Worm (Caenorhabditis elegans) whole organism, L3 larva: Measurements from ENCODE around the gene str-45.

Experiments used
- R02D3.7 ChIP-seq: fragments of 150-350 bp; optimal IDR thresholded peaks from 2 replicates; lab custom pipeline; 2014; ENCODE audit warnings: missing biosample characterization, missing genetic modification characterization
- ZK546.5 ChIP-seq: sonication (generic microtip); optimal IDR thresholded peaks from 2 replicates; lab custom pipeline; 2017; ENCODE audit warnings: missing biosample characterization, missing genetic modification characterization
- aly-2 ChIP-seq: fragments of 150-350 bp; optimal IDR thresholded peaks from 2 replicates; lab custom pipeline; 2014; ENCODE audit warnings: missing biosample characterization, missing genetic modification characterization
- ama-1 ChIP-seq: fragments of 150-350 bp; optimal IDR thresholded peaks from 2 replicates; lab custom pipeline; 2018
- ceh-16 ChIP-seq: sonication (generic microtip); optimal IDR thresholded peaks from 2 replicates; lab custom pipeline; 2017; ENCODE audit warnings: missing biosample characterization, missing genetic modification characterization
- ceh-28 ChIP-seq: fragments of 150-350 bp; optimal IDR thresholded peaks from 2 replicates; lab custom pipeline; 2014; ENCODE audit warnings: missing biosample characterization, missing genetic modification reagents, missing genetic modification characterization
- ceh-82 ChIP-seq: fragments of 150-350 bp; optimal IDR thresholded peaks from 2 replicates; lab custom pipeline; 2014; ENCODE audit warnings: missing biosample characterization, missing genetic modification characterization
- ceh-9 ChIP-seq: sonication (generic microtip); optimal IDR thresholded peaks from 2 replicates; lab custom pipeline; 2018; ENCODE audit warnings: missing biosample characterization, missing genetic modification characterization
- daf-12 ChIP-seq: fragments of 150-350 bp; optimal IDR thresholded peaks from 2 replicates; lab custom pipeline; 2014; ENCODE audit warnings: missing biosample characterization, missing genetic modification reagents, missing genetic modification characterization
- egl-27 ChIP-seq: sonication (generic microtip); optimal IDR thresholded peaks from 4 replicates; lab custom pipeline; 2017; ENCODE audit warnings: missing biosample characterization, missing genetic modification reagents, missing genetic modification characterization
- egl-5 ChIP-seq: fragments of 150-350 bp; optimal IDR thresholded peaks from 2 replicates; lab custom pipeline; 2017; ENCODE audit warnings: missing biosample characterization, missing genetic modification reagents, missing genetic modification characterization, inconsistent platforms
- elt-1 ChIP-seq: fragments of 150-350 bp; optimal IDR thresholded peaks from 2 replicates; lab custom pipeline; 2014; ENCODE audit warnings: missing biosample characterization, missing genetic modification characterization
- elt-2 ChIP-seq: sonication (generic microtip); optimal IDR thresholded peaks from 2 replicates; lab custom pipeline; 2016; ENCODE audit warnings: missing genetic modification reagents, mild to moderate bottlenecking, missing genetic modification characterization, missing compliant biosample characterization
- elt-3 ChIP-seq, 3 experiments: fragments of 150-350 bp in 1 of 3; sonication (generic microtip) in 2 of 3; optimal IDR thresholded peaks; 2 replicates in 2 of 3; 4 replicates in 1 of 3; lab custom pipeline; 2014 to 2017; ENCODE audit warnings: missing biosample characterization in 3 of 3, missing genetic modification characterization in 3 of 3
- eor-1 ChIP-seq, 2 experiments: fragments of 150-350 bp; optimal IDR thresholded peaks; 2 replicates each; lab custom pipeline; 2014 to 2018; ENCODE audit warnings: missing biosample characterization in 2 of 2, missing genetic modification characterization in 2 of 2
- fkh-10 ChIP-seq: sonication (generic microtip); optimal IDR thresholded peaks from 2 replicates; lab custom pipeline; 2017; ENCODE audit warnings: missing biosample characterization, missing genetic modification reagents, missing genetic modification characterization
- fkh-2 ChIP-seq: fragments of 150-350 bp; optimal IDR thresholded peaks from 2 replicates; lab custom pipeline; 2014; ENCODE audit warnings: missing biosample characterization, missing genetic modification reagents, missing genetic modification characterization
- fos-1 ChIP-seq: fragments of 150-350 bp; optimal IDR thresholded peaks from 2 replicates; lab custom pipeline; 2014; ENCODE audit warnings: missing biosample characterization, missing genetic modification characterization
- hmg-11 ChIP-seq: sonication (generic microtip); optimal IDR thresholded peaks from 2 replicates; lab custom pipeline; 2016; ENCODE audit warnings: missing genetic modification characterization, missing compliant biosample characterization
- jun-1 ChIP-seq: fragments of 150-350 bp; optimal IDR thresholded peaks from 2 replicates; lab custom pipeline; 2014; ENCODE audit warnings: missing biosample characterization, missing genetic modification reagents, missing genetic modification characterization
- lin-15B ChIP-seq: fragments of 150-350 bp; optimal IDR thresholded peaks from 2 replicates; lab custom pipeline; 2014; ENCODE audit warnings: missing biosample characterization, missing genetic modification characterization
- lin-39 ChIP-seq: fragments of 150-350 bp; optimal IDR thresholded peaks from 2 replicates; lab custom pipeline; 2018; ENCODE audit warnings: missing biosample characterization, missing genetic modification reagents, missing genetic modification characterization
- lsy-12 ChIP-seq: sonication (generic microtip); optimal IDR thresholded peaks from 2 replicates; lab custom pipeline; 2016; ENCODE audit warnings: mild to moderate bottlenecking, missing genetic modification characterization, missing compliant biosample characterization
- mdl-1 ChIP-seq: fragments of 150-350 bp; optimal IDR thresholded peaks from 2 replicates; lab custom pipeline; 2014; ENCODE audit warnings: missing biosample characterization, missing genetic modification characterization
- mml-1 ChIP-seq: fragments of 150-350 bp; sonication (generic microtip); optimal IDR thresholded peaks from 3 replicates; lab custom pipeline; 2014; ENCODE audit warnings: missing biosample characterization, missing genetic modification characterization
- nfya-1 ChIP-seq: sonication (generic microtip); optimal IDR thresholded peaks from 2 replicates; lab custom pipeline; 2017; ENCODE audit warnings: missing genetic modification characterization, mild to moderate bottlenecking, missing compliant biosample characterization, antibody characterized with exemption, moderate library complexity; ENCODE audit not compliant: insufficient read depth
- nhr-11 ChIP-seq: fragments of 150-350 bp; optimal IDR thresholded peaks from 2 replicates; lab custom pipeline; 2014; ENCODE audit warnings: missing biosample characterization, missing genetic modification characterization
- nhr-12 ChIP-seq: fragments of 150-350 bp; optimal IDR thresholded peaks from 2 replicates; lab custom pipeline; 2014; ENCODE audit warnings: missing biosample characterization, missing genetic modification characterization
- nhr-23 ChIP-seq: fragments of 150-350 bp; optimal IDR thresholded peaks from 2 replicates; lab custom pipeline; 2014; ENCODE audit warnings: missing biosample characterization, missing genetic modification reagents, missing genetic modification characterization
- nhr-237 ChIP-seq: fragments of 150-350 bp; optimal IDR thresholded peaks from 2 replicates; lab custom pipeline; 2014; ENCODE audit warnings: missing biosample characterization, missing genetic modification characterization
- nhr-25 ChIP-seq: sonication (generic microtip); optimal IDR thresholded peaks from 2 replicates; lab custom pipeline; 2017; ENCODE audit warnings: missing biosample characterization, missing genetic modification characterization
- nhr-28 ChIP-seq: fragments of 150-350 bp; optimal IDR thresholded peaks from 2 replicates; lab custom pipeline; 2014; ENCODE audit warnings: missing biosample characterization, missing genetic modification characterization
- nhr-43 ChIP-seq: sonication (generic microtip); optimal IDR thresholded peaks from 2 replicates; lab custom pipeline; 2016; ENCODE audit warnings: mild to moderate bottlenecking, missing genetic modification characterization, missing compliant biosample characterization; ENCODE audit not compliant: poor library complexity, severe bottlenecking
- nhr-67 ChIP-seq: fragments of 150-350 bp; optimal IDR thresholded peaks from 2 replicates; lab custom pipeline; 2014; ENCODE audit warnings: missing biosample characterization, missing genetic modification characterization
- nhr-76 ChIP-seq: fragments of 150-350 bp; sonication (generic microtip); optimal IDR thresholded peaks from 5 replicates; lab custom pipeline; 2014; ENCODE audit warnings: missing biosample characterization, missing genetic modification characterization
- nhr-77 ChIP-seq: fragments of 150-350 bp; optimal IDR thresholded peaks from 2 replicates; lab custom pipeline; 2014; ENCODE audit warnings: missing biosample characterization, missing genetic modification characterization
- pha-4 ChIP-seq: fragments of 150-350 bp; optimal IDR thresholded peaks from 2 replicates; lab custom pipeline; 2014; ENCODE audit warnings: missing biosample characterization, missing genetic modification reagents, missing genetic modification characterization
- pqm-1 ChIP-seq: fragments of 150-350 bp; optimal IDR thresholded peaks from 2 replicates; lab custom pipeline; 2017; ENCODE audit warnings: missing biosample characterization, missing genetic modification characterization, inconsistent platforms
- sea-2 ChIP-seq: fragments of 150-350 bp; sonication (generic microtip); optimal IDR thresholded peaks from 4 replicates; lab custom pipeline; 2014; ENCODE audit warnings: missing biosample characterization, missing genetic modification reagents, missing genetic modification characterization
- skn-1 ChIP-seq: fragments of 150-350 bp; optimal IDR thresholded peaks from 2 replicates; lab custom pipeline; 2014; ENCODE audit warnings: missing biosample characterization, missing genetic modification characterization
- snpc-4 ChIP-seq: fragments of 150-350 bp; optimal IDR thresholded peaks from 2 replicates; lab custom pipeline; 2014; ENCODE audit warnings: missing biosample characterization, missing genetic modification characterization
- tbx-2 ChIP-seq: sonication (generic microtip); optimal IDR thresholded peaks from 2 replicates; lab custom pipeline; 2016; ENCODE audit warnings: mild to moderate bottlenecking, missing genetic modification characterization, missing compliant biosample characterization
- unc-39 ChIP-seq: sonication (generic microtip); optimal IDR thresholded peaks from 4 replicates; lab custom pipeline; 2017; ENCODE audit warnings: missing biosample characterization, missing genetic modification characterization
- unc-62 ChIP-seq: fragments of 150-350 bp; sonication (generic microtip); optimal IDR thresholded peaks from 4 replicates; lab custom pipeline; 2014; ENCODE audit warnings: missing biosample characterization, missing genetic modification reagents, missing genetic modification characterization
- zag-1 ChIP-seq: fragments of 150-350 bp; optimal IDR thresholded peaks from 2 replicates; lab custom pipeline; 2014; ENCODE audit warnings: missing biosample characterization, missing genetic modification characterization
- ztf-11 ChIP-seq: fragments of 150-350 bp; optimal IDR thresholded peaks from 2 replicates; lab custom pipeline; 2014; ENCODE audit warnings: missing biosample characterization, missing genetic modification characterization
- ztf-4 ChIP-seq: fragments of 150-350 bp; optimal IDR thresholded peaks from 2 replicates; lab custom pipeline; 2014; ENCODE audit warnings: missing biosample characterization, missing genetic modification characterization

Gene str-45

DNA sequence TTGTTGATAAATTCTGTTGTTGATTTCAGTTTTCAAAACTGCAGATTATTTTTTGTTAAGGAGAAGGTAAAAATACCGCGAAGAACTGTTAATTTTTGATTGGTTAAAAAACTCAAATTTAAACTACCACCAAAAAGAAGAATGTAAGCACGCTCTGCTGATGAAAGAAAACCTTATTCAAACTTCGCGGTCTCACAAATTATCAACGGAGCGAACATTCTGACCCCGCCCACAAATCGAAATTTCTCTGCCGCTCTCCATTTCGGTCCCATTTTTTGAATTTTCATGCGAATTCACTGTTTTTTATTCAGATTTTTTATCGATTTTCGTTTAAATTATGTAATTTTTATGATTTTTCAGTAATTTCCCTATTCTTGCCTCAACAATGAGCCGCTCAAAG lies 30.8 kb downstream of the str-45 start, which contains the start of gene cyn-3:
Gene cyn-3, plus strand, starts transcription at position 361 of the 400 bp plus-strand sequence.
- TF ChIP-seq aly-2 (tag; lab: Kevin White, UChicago) = no peak
- no peak for TF ChIP-seq sea-2 (GFP tag; lab: Kevin White, UChicago)
- no peak for TF ChIP-seq nhr-11
- peak; percentile 98 for TF ChIP-seq pha-4 (tag; lab: Kevin White, UChicago)
- TF ChIP-seq nhr-77 (tag; lab: Kevin White, UChicago) = no peak
- TF ChIP-seq skn-1 (tag; lab: Kevin White, UChicago) = peak; percentile 91
- peak; percentile 70 for TF ChIP-seq egl-5 (tag; lab: Kevin White, UChicago)
- TF ChIP-seq R02D3.7 (tag; lab: Kevin White, UChicago) = peak; percentile 77
- TF ChIP-seq nhr-28 (tag; lab: Kevin White, UChicago) = no peak
- no peak for TF ChIP-seq nhr-76 (tag; lab: Kevin White, UChicago)
- TF ChIP-seq tbx-2 = peak; percentile 23
- no peak for TF ChIP-seq nhr-12 (tag; lab: Kevin White, UChicago)
- no peak for TF ChIP-seq ceh-9
- TF ChIP-seq elt-2 (tag; lab: Kevin White, UChicago) = peak; percentile 55
- TF ChIP-seq nhr-23 = peak; percentile 97
- TF ChIP-seq elt-1 (tag; lab: Kevin White, UChicago) = peak; percentile 58
- TF ChIP-seq ceh-28 (tag; lab: Kevin White, UChicago) = peak; percentile 79
- TF ChIP-seq nhr-237 (tag; lab: Kevin White, UChicago) = no peak
- TF ChIP-seq fkh-2 (tag; lab: Kevin White, UChicago) = no peak
- peak; percentile 80 for TF ChIP-seq nhr-43 (tag; lab: Kevin White, UChicago)
- peak; percentile 38 for TF ChIP-seq egl-27 (tag; lab: Kevin White, UChicago)
- peak; percentile 58 for TF ChIP-seq pqm-1 (tag; lab: Kevin White, UChicago)
- TF ChIP-seq ztf-11 = no peak
- TF ChIP-seq snpc-4 (tag; lab: Kevin White, UChicago) = peak; percentile 86
- TF ChIP-seq jun-1 (tag; lab: Kevin White, UChicago) = peak; percentile 73
- peak; percentile 65 for TF ChIP-seq hmg-11 (tag; lab: Kevin White, UChicago)
- TF ChIP-seq ceh-16 = no peak
- TF ChIP-seq zag-1 (tag; lab: Kevin White, UChicago) = no peak
- peak; percentile 98 for TF ChIP-seq lin-15B (tag; lab: Kevin White, UChicago)
- no peak for TF ChIP-seq mdl-1 (tag; lab: Kevin White, UChicago)
- no peak for TF ChIP-seq ZK546.5 (tag; lab: Kevin White, UChicago)
- TF ChIP-seq ztf-4 (tag; lab: Kevin White, UChicago) = no peak
- TF ChIP-seq elt-3 (tag; optimal IDR thresholded peaks at IDR 0.05; lab: Kevin White, UChicago) = no peak
- peak; percentile 35 for TF ChIP-seq fkh-10 (GFP tag; lab: Kevin White, UChicago)
- no peak for TF ChIP-seq fos-1 (tag; lab: Kevin White, UChicago)
- peak; percentile 69 for TF ChIP-seq ama-1
- TF ChIP-seq lsy-12 (tag; lab: Kevin White, UChicago) = peak; percentile 63
- no peak for TF ChIP-seq nhr-67
- peak; percentile 93 for TF ChIP-seq nfya-1 (tag; lab: Kevin White, UChicago)
- no peak for TF ChIP-seq eor-1 (tag; optimal IDR thresholded peaks at IDR 0.05; lab: Kevin White, UChicago)
- TF ChIP-seq unc-62 (GFP tag; lab: Kevin White, UChicago) = no peak
- peak; percentile 86 for TF ChIP-seq nhr-25 (tag; lab: Kevin White, UChicago)
- TF ChIP-seq mml-1 (tag; lab: Kevin White, UChicago) = no peak
- TF ChIP-seq ceh-82 = no peak
- no peak for TF ChIP-seq daf-12 (tag; lab: Kevin White, UChicago)
- TF ChIP-seq unc-39 (tag; lab: Kevin White, UChicago) = no peak
- peak; percentile 71 for TF ChIP-seq lin-39 (tag; lab: Kevin White, UChicago)
